Worm (Caenorhabditis elegans): Measurements from ENCODE around the gene eif-3.L.

Gene eif-3.L

ce11 chrII:5577060-5577459 lies 45.2 kb downstream of the eif-3.L start (continued):
- TF ChIP-seq snpc-1.1 (tag; optimal IDR thresholded peaks at IDR 0.05; ENCODE audit: insufficient read depth) (no peak), F37B4.10 (GFP tag; IDR thresholded peaks at IDR 0.05) (no peak), attf-5 (GFP tag; optimal IDR thresholded peaks at IDR 0.05) (peak; percentile 30), fkh-3 (tag; optimal IDR thresholded peaks at IDR 0.05) (no peak), C06A6.2 (GFP tag; conservative IDR thresholded peaks at IDR 0.05) (no peak), unc-62 (GFP tag; optimal IDR thresholded peaks at IDR 0.05) (no peak), hrde-1 (tag; optimal IDR thresholded peaks at IDR 0.05; ENCODE audit: borderline replicate concordance) (no peak), ama-1 (optimal IDR thresholded peaks at IDR 0.05) (no peak), ama-1 (GFP tag; optimal IDR thresholded peaks at IDR 0.05) (peak; percentile 9 to 73), lin-54 (GFP tag; optimal IDR thresholded peaks at IDR 0.05) (peak; percentile 58), ceh-91 (GFP tag; IDR thresholded peaks at IDR 0.05) (no peak), repo-1 (tag; optimal IDR thresholded peaks at IDR 0.05) (peak; percentile 15), C17E4.6 (GFP tag; IDR thresholded peaks at IDR 0.05) (no peak), ztf-25 (GFP tag; IDR thresholded peaks at IDR 0.05) (no peak), aptf-3 (GFP tag; IDR thresholded peaks at IDR 0.05) (no peak), madf-6 (GFP tag; IDR thresholded peaks at IDR 0.05) (no peak), let-526 (GFP tag; IDR thresholded peaks at IDR 0.05) (no peak), K12H6.12 (tag; optimal IDR thresholded peaks at IDR 0.05) (no peak), sptf-2 (GFP tag; optimal IDR thresholded peaks at IDR 0.05) (no peak), nfya-2 (GFP tag; IDR thresholded peaks at IDR 0.05) (no peak), F57C9.4 (tag; optimal IDR thresholded peaks at IDR 0.05) (no peak), gei-17 (GFP tag; optimal IDR thresholded peaks at IDR 0.05) (no peak), hmg-20 (GFP tag; IDR thresholded peaks at IDR 0.05) (no peak), efl-1 (GFP tag; optimal IDR thresholded peaks at IDR 0.05) (no peak), tbp1 (GFP tag; optimal IDR thresholded peaks at IDR 0.05) (peak; percentile 99), B0336.3 (GFP tag; IDR thresholded peaks at IDR 0.05) (0 out of 2 replicates have a peak, but pooled peaks have one; percentile 28), B0035.1 (tag; optimal IDR thresholded peaks at IDR 0.05) (peak; percentile 15), ceh-58 (GFP tag; IDR thresholded peaks at IDR 0.05) (no peak), somi-1 (GFP tag; optimal IDR thresholded peaks at IDR 0.05) (no peak), nfyb-1 (GFP tag; IDR thresholded peaks at IDR 0.05) (peak; percentile 72; the same call in 1 of the 2 replicates), nhr-120 (GFP tag; IDR thresholded peaks at IDR 0.05) (no peak), hlh-26 (GFP tag; conservative IDR thresholded peaks at IDR 0.05) (no peak), F33H1.4 (GFP tag; IDR thresholded peaks at IDR 0.05) (peak; percentile 27; the same call in 1 of the 2 replicates), bed-2 (GFP tag; IDR thresholded peaks at IDR 0.05) (no peak), athp-1 (tag; optimal IDR thresholded peaks at IDR 0.05) (peak; percentile 50), egrh-3 (GFP tag; IDR thresholded peaks at IDR 0.05) (no peak), mxl-1 (tag; optimal IDR thresholded peaks at IDR 0.05) (peak; percentile 41), hmg-1.2 (GFP tag; IDR thresholded peaks at IDR 0.05) (peak; percentile 71), nhr-179 (tag; optimal IDR thresholded peaks at IDR 0.05) (no peak), pbrm-1 (GFP tag; IDR thresholded peaks at IDR 0.05) (no peak), akir-1 (GFP tag; optimal IDR thresholded peaks at IDR 0.05) (no peak), rcor-1 (GFP tag; IDR thresholded peaks at IDR 0.05) (no peak), T26A5.8 (tag; optimal IDR thresholded peaks at IDR 0.05) (no peak), ZK185.1 (tag; optimal IDR thresholded peaks at IDR 0.05; ENCODE audit: poor library complexity, severe bottlenecking) (peak; percentile 51), ceh-79 (tag; optimal IDR thresholded peaks at IDR 0.05) (no peak), D2030.7 (GFP tag; IDR thresholded peaks at IDR 0.05) (0 out of 2 replicates have a peak, but pooled peaks have one; percentile 26), bed-1 (GFP tag; IDR thresholded peaks at IDR 0.05) (no peak), Y56A3A.18 (GFP tag; IDR thresholded peaks at IDR 0.05) (0 out of 2 replicates have a peak, but pooled peaks have one; percentile 55), F57A8.1 (GFP tag; optimal IDR thresholded peaks at IDR 0.05) (no peak), snpc-4 (GFP tag; optimal IDR thresholded peaks at IDR 0.05) (peak; percentile 54), snpc-4 (tag; optimal IDR thresholded peaks at IDR 0.05) (peak; percentile 25 to 86 (median 70))
